Fruit fly (Drosophila melanogaster) whole organism, prepupa: Measurements from ENCODE around the gene FucTA.
A peak's percentile ranks its signal among the peaks of the same experiment; 100 is the strongest.

Experiments used
- Blimp-1 ChIP-seq: fragments of 200-800 bp; sonication (Bioruptor generic); optimal IDR thresholded peaks from 3 replicates; lab custom pipeline; 2017; ENCODE audit warnings: missing biosample characterization, missing genetic modification characterization, mild to moderate bottlenecking, moderate library complexity, missing genetic modification reagents
- CG10631 ChIP-seq: fragments of 200-800 bp; sonication (Bioruptor generic); optimal IDR thresholded peaks from 2 replicates; lab custom pipeline; 2016; ENCODE audit warnings: missing biosample characterization, missing genetic modification characterization
- CG10669 ChIP-seq: fragments of 200-800 bp; sonication (Bioruptor generic); optimal IDR thresholded peaks from 3 replicates; lab custom pipeline; 2018; ENCODE audit warnings: missing biosample characterization, mild to moderate bottlenecking, missing genetic modification characterization, moderate library complexity
- CG11762 ChIP-seq: fragments of 200-800 bp; sonication (Bioruptor generic); optimal IDR thresholded peaks from 3 replicates; lab custom pipeline; 2016; ENCODE audit warnings: missing biosample characterization, missing genetic modification characterization; ENCODE audit not compliant: insufficient read depth
- CG11902 ChIP-seq: fragments of 200-800 bp; sonication (Bioruptor generic); optimal IDR thresholded peaks from 3 replicates; lab custom pipeline; 2016; ENCODE audit warnings: missing biosample characterization, missing genetic modification characterization
- CG15336 ChIP-seq: fragments of 200-800 bp; sonication (Bioruptor generic); IDR thresholded peaks from 2 replicates; pipeline ENCODE4 v1.3.6; 2022; ENCODE audit warnings: missing biosample characterization, missing genetic modification characterization
- CG1621 ChIP-seq: fragments of 200-800 bp; sonication (Bioruptor generic); optimal IDR thresholded peaks from 3 replicates; lab custom pipeline; 2018; ENCODE audit warnings: missing biosample characterization, mild to moderate bottlenecking, missing genetic modification characterization
- CG3032 ChIP-seq: fragments of 200-800 bp; optimal IDR thresholded peaks from 2 replicates; lab custom pipeline; 2019; ENCODE audit warnings: missing biosample characterization, mild to moderate bottlenecking, missing genetic modification characterization, moderate library complexity
- CG31627 ChIP-seq: fragments of 200-800 bp; sonication (Bioruptor generic); optimal IDR thresholded peaks from 3 replicates; lab custom pipeline; 2016; ENCODE audit warnings: missing biosample characterization, missing genetic modification characterization
- CG32006 ChIP-seq: fragments of 200-800 bp; sonication (Bioruptor generic); optimal IDR thresholded peaks from 3 replicates; lab custom pipeline; 2017; ENCODE audit warnings: missing biosample characterization, mild to moderate bottlenecking, missing genetic modification characterization
- CG3919 ChIP-seq: fragments of 200-800 bp; sonication (Bioruptor generic); optimal IDR thresholded peaks from 3 replicates; lab custom pipeline; 2016; ENCODE audit warnings: missing biosample characterization, missing genetic modification characterization
- CG4318 ChIP-seq: fragments of 200-800 bp; sonication (Bioruptor generic); optimal IDR thresholded peaks from 3 replicates; lab custom pipeline; 2017; ENCODE audit warnings: missing biosample characterization, mild to moderate bottlenecking, missing genetic modification characterization
- CG6276 ChIP-seq: fragments of 200-800 bp; sonication (Bioruptor generic); optimal IDR thresholded peaks from 2 replicates; lab custom pipeline; 2017; ENCODE audit warnings: missing biosample characterization, mild to moderate bottlenecking, missing genetic modification characterization
- CG6808 ChIP-seq: fragments of 200-800 bp; sonication (Bioruptor generic); optimal IDR thresholded peaks from 3 replicates; lab custom pipeline; 2017; ENCODE audit warnings: missing biosample characterization, missing genetic modification characterization, mild to moderate bottlenecking, moderate library complexity, missing genetic modification reagents
- CG6854 ChIP-seq: fragments of 200-800 bp; sonication (Bioruptor generic); optimal IDR thresholded peaks from 2 replicates; lab custom pipeline; 2017; ENCODE audit warnings: missing biosample characterization, mild to moderate bottlenecking, missing genetic modification characterization
- CG7368 ChIP-seq: fragments of 200-800 bp; sonication (Bioruptor generic); optimal IDR thresholded peaks from 3 replicates; lab custom pipeline; 2016; ENCODE audit warnings: missing biosample characterization, missing genetic modification characterization
- CG8119 ChIP-seq: fragments of 200-800 bp; sonication (Bioruptor generic); IDR thresholded peaks from 3 replicates; pipeline ENCODE4 v1.3.6; 2022; ENCODE audit warnings: missing biosample characterization, missing genetic modification characterization
- CG8319 ChIP-seq: fragments of 200-800 bp; sonication (Bioruptor generic); optimal IDR thresholded peaks from 3 replicates; lab custom pipeline; 2016; ENCODE audit warnings: missing biosample characterization, missing genetic modification characterization
- CG9139 ChIP-seq: fragments of 200-800 bp; sonication (Bioruptor generic); optimal IDR thresholded peaks from 3 replicates; lab custom pipeline; 2017; ENCODE audit warnings: missing biosample characterization, mild to moderate bottlenecking, missing genetic modification characterization
- Eip75B ChIP-seq: fragments of 200-800 bp; sonication (Bioruptor generic); optimal IDR thresholded peaks from 3 replicates; lab custom pipeline; 2016; ENCODE audit warnings: missing biosample characterization, missing genetic modification characterization
- Eip78C ChIP-seq: fragments of 200-800 bp; sonication (Bioruptor generic); peaks from one replicate; lab custom pipeline; 2016; ENCODE audit warnings: missing biosample characterization, missing genetic modification characterization
- Eip93F ChIP-seq: fragments of 200-800 bp; sonication (Bioruptor generic); optimal IDR thresholded peaks from 2 replicates; lab custom pipeline; 2016; ENCODE audit warnings: missing biosample characterization, mild to moderate bottlenecking, missing genetic modification characterization
- Ets21C ChIP-seq: fragments of 200-800 bp; sonication (Bioruptor generic); optimal IDR thresholded peaks from 3 replicates; lab custom pipeline; 2016; ENCODE audit warnings: missing biosample characterization, missing genetic modification characterization
- Ets96B ChIP-seq: fragments of 200-800 bp; optimal IDR thresholded peaks from 2 replicates; lab custom pipeline; 2019; ENCODE audit warnings: missing biosample characterization, mild to moderate bottlenecking, missing genetic modification characterization, moderate library complexity
- Gug ChIP-seq: fragments of 200-800 bp; sonication (Bioruptor generic); IDR thresholded peaks from 2 replicates; pipeline ENCODE4 v1.3.6; 2022; ENCODE audit warnings: missing biosample characterization, missing genetic modification characterization
- Hr38 ChIP-seq: sonication (Bioruptor generic); optimal IDR thresholded peaks from 2 replicates; lab custom pipeline; 2016; ENCODE audit warnings: missing biosample characterization, missing genetic modification characterization
- Hr39 ChIP-seq: fragments of 200-800 bp; sonication (Bioruptor generic); optimal IDR thresholded peaks from 2 replicates; lab custom pipeline; 2016; ENCODE audit warnings: missing biosample characterization, missing genetic modification characterization
- Hr4 ChIP-seq: fragments of 200-800 bp; sonication (Bioruptor generic); optimal IDR thresholded peaks from 3 replicates; lab custom pipeline; 2016; ENCODE audit warnings: missing biosample characterization, missing genetic modification characterization
- Lpt ChIP-seq: fragments of 200-800 bp; sonication (Bioruptor generic); optimal IDR thresholded peaks from 3 replicates; lab custom pipeline; 2016; ENCODE audit warnings: missing biosample characterization, missing genetic modification characterization
- Met ChIP-seq: fragments of 200-800 bp; sonication (Bioruptor generic); optimal IDR thresholded peaks from 3 replicates; lab custom pipeline; 2016; ENCODE audit warnings: missing biosample characterization, missing genetic modification characterization
- OdsH ChIP-seq: fragments of 200-800 bp; sonication (Bioruptor generic); optimal IDR thresholded peaks from 3 replicates; lab custom pipeline; 2016; ENCODE audit warnings: missing biosample characterization, missing genetic modification characterization
- Smox ChIP-seq: fragments of 200-800 bp; sonication (Bioruptor generic); optimal IDR thresholded peaks from 3 replicates; lab custom pipeline; 2016; ENCODE audit warnings: missing biosample characterization, missing genetic modification characterization
- Sox102F ChIP-seq: fragments of 200-800 bp; sonication (Bioruptor generic); optimal IDR thresholded peaks from 2 replicates; lab custom pipeline; 2016; ENCODE audit warnings: missing biosample characterization, mild to moderate bottlenecking, missing genetic modification characterization
- Sox15 ChIP-seq: fragments of 200-800 bp; sonication (Bioruptor generic); optimal IDR thresholded peaks from 3 replicates; lab custom pipeline; 2016; ENCODE audit warnings: missing biosample characterization, missing genetic modification characterization
- acj6 ChIP-seq: fragments of 200-800 bp; sonication (Bioruptor generic); optimal IDR thresholded peaks from 3 replicates; lab custom pipeline; 2016; ENCODE audit warnings: missing biosample characterization, missing genetic modification characterization
- cyc ChIP-seq: fragments of 200-800 bp; sonication (Bioruptor generic); optimal IDR thresholded peaks from 3 replicates; lab custom pipeline; 2016; ENCODE audit warnings: missing biosample characterization, missing genetic modification characterization
- dac ChIP-seq: fragments of 200-800 bp; sonication (Bioruptor generic); optimal IDR thresholded peaks from 2 replicates; lab custom pipeline; 2017; ENCODE audit warnings: missing biosample characterization, mild to moderate bottlenecking, missing genetic modification characterization
- dsx ChIP-seq: fragments of 200-800 bp; optimal IDR thresholded peaks from 3 replicates; lab custom pipeline; 2019; ENCODE audit warnings: missing biosample characterization, mild to moderate bottlenecking, missing genetic modification characterization, moderate library complexity; ENCODE audit not compliant: poor library complexity, severe bottlenecking
- eg ChIP-seq: fragments of 200-800 bp; sonication (Bioruptor generic); IDR thresholded peaks from 3 replicates; pipeline ENCODE4 v1.3.6; 2022; ENCODE audit warnings: missing biosample characterization, missing genetic modification characterization
- esn ChIP-seq: fragments of 200-800 bp; sonication (Bioruptor generic); optimal IDR thresholded peaks from 2 replicates; lab custom pipeline; 2016; ENCODE audit warnings: missing biosample characterization, mild to moderate bottlenecking, missing genetic modification characterization, moderate library complexity
- fd59A ChIP-seq: fragments of 200-800 bp; sonication (Bioruptor generic); optimal IDR thresholded peaks from 2 replicates; lab custom pipeline; 2017; ENCODE audit warnings: missing biosample characterization, mild to moderate bottlenecking, missing genetic modification characterization, missing genetic modification reagents
- fd85E ChIP-seq: fragments of 200-800 bp; sonication (Bioruptor generic); optimal IDR thresholded peaks from 3 replicates; lab custom pipeline; 2016; ENCODE audit warnings: missing biosample characterization, missing genetic modification characterization
- fkh ChIP-seq: fragments of 200-800 bp; sonication (Bioruptor generic); optimal IDR thresholded peaks from 3 replicates; lab custom pipeline; 2017; ENCODE audit warnings: missing biosample characterization, mild to moderate bottlenecking, missing genetic modification characterization, moderate library complexity
- net ChIP-seq: fragments of 200-800 bp; sonication (Bioruptor generic); optimal IDR thresholded peaks from 3 replicates; lab custom pipeline; 2016; ENCODE audit warnings: missing biosample characterization, missing genetic modification characterization
- pdm3 ChIP-seq: fragments of 200-800 bp; sonication (Bioruptor generic); optimal IDR thresholded peaks from 3 replicates; lab custom pipeline; 2016; ENCODE audit warnings: missing biosample characterization, missing genetic modification characterization
- salr ChIP-seq, 2 experiments: fragments of 200-800 bp; sonication (Bioruptor generic); optimal IDR thresholded peaks; 3 replicates each; lab custom pipeline; 2016 to 2018; ENCODE audit warnings: missing biosample characterization in 2 of 2, missing genetic modification characterization in 2 of 2, mild to moderate bottlenecking in 1 of 2
- ss ChIP-seq, 2 experiments: fragments of 200-800 bp; sonication (Bioruptor generic); optimal IDR thresholded peaks; 2 replicates in 1 of 2; 3 replicates in 1 of 2; lab custom pipeline; 2017 to 2018; ENCODE audit warnings: mild to moderate bottlenecking in 2 of 2, missing biosample characterization in 2 of 2, missing genetic modification characterization in 2 of 2, moderate library complexity in 1 of 2
- svp ChIP-seq: fragments of 200-800 bp; sonication (Bioruptor generic); peaks from one replicate; lab custom pipeline; 2016; ENCODE audit warnings: missing biosample characterization, missing genetic modification characterization
- vri ChIP-seq: fragments of 200-800 bp; sonication (Bioruptor generic); optimal IDR thresholded peaks from 3 replicates; lab custom pipeline; 2016; ENCODE audit warnings: missing biosample characterization, mild to moderate bottlenecking, missing genetic modification characterization

FucTA gene

dm6 chr3L:15136659-15137572 lies 10.0 kb upstream of the FucTA start, which contains the start of gene CG12316:
Gene CG12316 (minus strand): TSS chr3L:15136934.
- TF ChIP-seq esn (GFP tag; lab: Kevin White, UChicago) (peak; percentile 99), CG6276 (GFP tag; lab: Kevin White, UChicago) (peak; percentile 95), fkh (GFP tag; lab: Kevin White, UChicago) (no peak), Ets21C (GFP tag; lab: Kevin White, UChicago) (peak; percentile 94), Hr39 (GFP tag; lab: Kevin White, UChicago) (peak; percentile 96), CG3919 (GFP tag; lab: Kevin White, UChicago) (peak; percentile 97), Eip75B (GFP tag; lab: Kevin White, UChicago) (peak; percentile 98), vri (GFP tag; lab: Kevin White, UChicago) (peak; percentile 95), Met (peak; percentile 98), CG1621 (tag; lab: Kevin White, UChicago) (peak; percentile 95), dsx (peak; percentile 92), Hr38 (no peak), fd85E (GFP tag; lab: Kevin White, UChicago) (peak; percentile 93), ss (GFP tag; optimal IDR thresholded peaks at IDR 0.05; lab: Kevin White, UChicago) (peak; percentile 96), CG10669 (GFP tag; lab: Kevin White, UChicago) (peak; percentile 95), fd59A (GFP tag; lab: Kevin White, UChicago) (peak; percentile 91), Eip93F (GFP tag; lab: Kevin White, UChicago) (peak; percentile 85), Lpt (GFP tag; lab: Kevin White, UChicago) (peak; percentile 85), CG4318 (peak; percentile 88), acj6 (GFP tag; lab: Kevin White, UChicago) (peak; percentile 93), CG10631 (GFP tag; lab: Kevin White, UChicago) (peak; percentile 92), OdsH (GFP tag; lab: Kevin White, UChicago) (peak; percentile 94), Sox102F (GFP tag; lab: Kevin White, UChicago) (peak; percentile 99), Hr4 (GFP tag; lab: Kevin White, UChicago) (peak; percentile 97), CG8319 (GFP tag; lab: Kevin White, UChicago) (peak; percentile 94), Gug (GFP tag; lab: Robert Waterston, UW) (peak; percentile 84), CG11762 (GFP tag; lab: Kevin White, UChicago) (peak; percentile 88), CG9139 (peak; percentile 85), salr (GFP tag; optimal IDR thresholded peaks at IDR 0.05; lab: Kevin White, UChicago) (peak; percentile 90 to 91), net (GFP tag; lab: Kevin White, UChicago) (peak; percentile 94), CG3032 (tag; lab: Kevin White, UChicago) (peak; percentile 93), CG7368 (GFP tag; lab: Kevin White, UChicago) (peak; percentile 95), Ets96B (tag; lab: Kevin White, UChicago) (peak; percentile 94), pdm3 (GFP tag; lab: Kevin White, UChicago) (peak; percentile 95), cyc (GFP tag; lab: Kevin White, UChicago) (peak; percentile 95), eg (GFP tag; lab: Robert Waterston, UW) (peak; percentile 90), Sox15 (GFP tag; lab: Kevin White, UChicago) (peak; percentile 91), CG6854 (GFP tag; lab: Kevin White, UChicago) (peak; percentile 97), CG31627 (peak; percentile 97), Eip78C (GFP tag; lab: Kevin White, UChicago) (peak; percentile 99), CG6808 (GFP tag; lab: Kevin White, UChicago) (peak; percentile 95), CG11902 (GFP tag; lab: Kevin White, UChicago) (peak; percentile 83), CG32006 (GFP tag; lab: Kevin White, UChicago) (peak; percentile 95), dac (GFP tag; lab: Kevin White, UChicago) (peak; percentile 93), CG15336 (GFP tag; lab: Robert Waterston, UW) (peak; percentile 96), svp (GFP tag; lab: Kevin White, UChicago) (peak; percentile 98), Smox (peak; percentile 95), CG8119 (GFP tag; lab: Robert Waterston, UW) (peak; percentile 96), Blimp-1 (GFP tag; lab: Kevin White, UChicago) (peak; percentile 81)
